Fruit fly (Drosophila melanogaster): ENCODE data around the gene RhoGDI.

Gene RhoGDI

dm6 chr3L:19929051-19929718 lies 642 bp downstream of the RhoGDI start:
- no peak for TF ChIP-seq CG17801 (GFP tag; optimal IDR thresholded peaks at IDR 0.05; ENCODE audit: partially characterized antibody)

dm6 chr3L:19929719-19930334 lies 1.3 kb downstream of the RhoGDI start:
- no peak for TF ChIP-seq CG17801 (GFP tag; optimal IDR thresholded peaks at IDR 0.05; ENCODE audit: partially characterized antibody)

dm6 chr3L:19931391-19931790 lies 2.8 kb downstream of the RhoGDI start, which contains the start of gene CG46462:
TSS of gene CG46462 (plus strand) at chr3L:19931691.
- no peak for TF ChIP-seq CG17801 (GFP tag; optimal IDR thresholded peaks at IDR 0.05; ENCODE audit: partially characterized antibody)

- peak; percentile 54 for TF ChIP-seq CG17801 (GFP tag; optimal IDR thresholded peaks at IDR 0.05; ENCODE audit: partially characterized antibody)
Measured at dm6 chr3L:19932917-19933316, 4.4 kb downstream of the RhoGDI start.

- TF ChIP-seq CG17801 (GFP tag; optimal IDR thresholded peaks at IDR 0.05; ENCODE audit: partially characterized antibody), result peak; percentile 6
Measured at dm6 chr3L:19939024-19939423, 10.5 kb downstream of the RhoGDI start, which contains the start of gene Ac76E. TSS of gene Ac76E (plus strand) at chr3L:19939287.

dm6 chr3L:19940349-19940748 lies 11.8 kb downstream of the RhoGDI start:
- no peak for TF ChIP-seq CG17801 (GFP tag; optimal IDR thresholded peaks at IDR 0.05; ENCODE audit: partially characterized antibody)

dm6 chr3L:19941162-19941561 lies 12.6 kb downstream of the RhoGDI start:
- TF ChIP-seq CG17801 (GFP tag; optimal IDR thresholded peaks at IDR 0.05; ENCODE audit: partially characterized antibody), result no peak

dm6 chr3L:19945469-19945868 lies 16.9 kb downstream of the RhoGDI start:
- TF ChIP-seq CG17801 (GFP tag; optimal IDR thresholded peaks at IDR 0.05; ENCODE audit: partially characterized antibody), result no peak

dm6 chr3L:19951035-19951434 lies 22.5 kb downstream of the RhoGDI start, which contains the start of gene CG32219:
TSS of gene CG32219 (minus strand) at chr3L:19951135.
- no peak for TF ChIP-seq CG17801 (GFP tag; optimal IDR thresholded peaks at IDR 0.05; ENCODE audit: partially characterized antibody)

- TF ChIP-seq CG17801 (GFP tag; optimal IDR thresholded peaks at IDR 0.05; ENCODE audit: partially characterized antibody), result no peak
Measured at dm6 chr3L:19951868-19952267, 23.3 kb downstream of the RhoGDI start, which contains the start of gene CG34258. TSS of gene CG34258 (minus strand) at chr3L:19951968.

dm6 chr3L:19952690-19953089 lies 24.1 kb downstream of the RhoGDI start, which contains the start of gene CG33710:
TSS of gene CG33710 (minus strand) at chr3L:19952790.
- no peak for TF ChIP-seq CG17801 (GFP tag; optimal IDR thresholded peaks at IDR 0.05; ENCODE audit: partially characterized antibody)

- no peak for TF ChIP-seq CG17801 (GFP tag; optimal IDR thresholded peaks at IDR 0.05; ENCODE audit: partially characterized antibody)
Measured at dm6 chr3L:19953612-19954011, 25.1 kb downstream of the RhoGDI start, which contains the start of gene CG42655. TSS of gene CG42655 (minus strand) at chr3L:19953712.

- TF ChIP-seq CG17801 (GFP tag; optimal IDR thresholded peaks at IDR 0.05; ENCODE audit: partially characterized antibody), result no peak
Measured at dm6 chr3L:19954426-19954825, 25.9 kb downstream of the RhoGDI start, which contains the start of gene CG42654. TSS of gene CG42654 (minus strand) at chr3L:19954526.

dm6 chr3L:19955699-19956098 lies 27.2 kb downstream of the RhoGDI start, which contains the start of gene CG42263:
TSS of gene CG42263 (minus strand) at chr3L:19955799.
- TF ChIP-seq CG17801 (GFP tag; optimal IDR thresholded peaks at IDR 0.05; ENCODE audit: partially characterized antibody), result no peak

- TF ChIP-seq CG17801 (GFP tag; optimal IDR thresholded peaks at IDR 0.05; ENCODE audit: partially characterized antibody), result no peak
Measured at dm6 chr3L:19961805-19962204, 33.3 kb downstream of the RhoGDI start.

Measured in ovary, adult (tissue).